Fruit fly (Drosophila melanogaster) whole organism, prepupa: Measurements from ENCODE around the gene CG33644.
A peak's percentile ranks its signal among the peaks of the same experiment; 100 is the strongest.

ENCODE experiments used
- Blimp-1 ChIP-seq: fragments of 200-800 bp; sonication (Bioruptor generic); optimal IDR thresholded peaks from 3 replicates; lab custom pipeline; 2017; ENCODE audit warnings: missing biosample characterization, missing genetic modification characterization, mild to moderate bottlenecking, moderate library complexity, missing genetic modification reagents
- CG10631 ChIP-seq: fragments of 200-800 bp; sonication (Bioruptor generic); optimal IDR thresholded peaks from 2 replicates; lab custom pipeline; 2016; ENCODE audit warnings: missing biosample characterization, missing genetic modification characterization
- CG10669 ChIP-seq: fragments of 200-800 bp; sonication (Bioruptor generic); optimal IDR thresholded peaks from 3 replicates; lab custom pipeline; 2018; ENCODE audit warnings: missing biosample characterization, mild to moderate bottlenecking, missing genetic modification characterization, moderate library complexity
- CG11294 ChIP-seq: fragments of 200-800 bp; sonication (Bioruptor generic); IDR thresholded peaks from 2 replicates; pipeline ENCODE4 v1.3.6; 2022; ENCODE audit warnings: missing biosample characterization, missing genetic modification characterization
- CG11762 ChIP-seq: fragments of 200-800 bp; sonication (Bioruptor generic); optimal IDR thresholded peaks from 3 replicates; lab custom pipeline; 2016; ENCODE audit warnings: missing biosample characterization, missing genetic modification characterization; ENCODE audit not compliant: insufficient read depth
- CG11902 ChIP-seq: fragments of 200-800 bp; sonication (Bioruptor generic); optimal IDR thresholded peaks from 3 replicates; lab custom pipeline; 2016; ENCODE audit warnings: missing biosample characterization, missing genetic modification characterization
- CG15336 ChIP-seq: fragments of 200-800 bp; sonication (Bioruptor generic); IDR thresholded peaks from 2 replicates; pipeline ENCODE4 v1.3.6; 2022; ENCODE audit warnings: missing biosample characterization, missing genetic modification characterization
- CG1621 ChIP-seq: fragments of 200-800 bp; sonication (Bioruptor generic); optimal IDR thresholded peaks from 3 replicates; lab custom pipeline; 2018; ENCODE audit warnings: missing biosample characterization, mild to moderate bottlenecking, missing genetic modification characterization
- CG16779 ChIP-seq: fragments of 200-800 bp; sonication (Bioruptor generic); optimal IDR thresholded peaks from 3 replicates; lab custom pipeline; 2017; ENCODE audit warnings: missing biosample characterization, mild to moderate bottlenecking, missing genetic modification characterization
- CG3032 ChIP-seq: fragments of 200-800 bp; optimal IDR thresholded peaks from 2 replicates; lab custom pipeline; 2019; ENCODE audit warnings: missing biosample characterization, mild to moderate bottlenecking, missing genetic modification characterization, moderate library complexity
- CG31627 ChIP-seq: fragments of 200-800 bp; sonication (Bioruptor generic); optimal IDR thresholded peaks from 3 replicates; lab custom pipeline; 2016; ENCODE audit warnings: missing biosample characterization, missing genetic modification characterization
- CG34406 ChIP-seq: fragments of 200-800 bp; sonication (Bioruptor generic); optimal IDR thresholded peaks from 3 replicates; lab custom pipeline; 2016; ENCODE audit warnings: missing biosample characterization, missing genetic modification characterization
- CG3919 ChIP-seq: fragments of 200-800 bp; sonication (Bioruptor generic); optimal IDR thresholded peaks from 3 replicates; lab custom pipeline; 2016; ENCODE audit warnings: missing biosample characterization, missing genetic modification characterization
- CG6163 ChIP-seq: fragments of 200-800 bp; sonication (Bioruptor generic); IDR thresholded peaks from 3 replicates; pipeline ENCODE4 v1.3.6; 2022; ENCODE audit warnings: missing biosample characterization, missing genetic modification characterization
- CG6808 ChIP-seq: fragments of 200-800 bp; sonication (Bioruptor generic); optimal IDR thresholded peaks from 3 replicates; lab custom pipeline; 2017; ENCODE audit warnings: missing biosample characterization, missing genetic modification characterization, mild to moderate bottlenecking, moderate library complexity, missing genetic modification reagents
- CG6854 ChIP-seq: fragments of 200-800 bp; sonication (Bioruptor generic); optimal IDR thresholded peaks from 2 replicates; lab custom pipeline; 2017; ENCODE audit warnings: missing biosample characterization, mild to moderate bottlenecking, missing genetic modification characterization
- CG8119 ChIP-seq: fragments of 200-800 bp; sonication (Bioruptor generic); IDR thresholded peaks from 3 replicates; pipeline ENCODE4 v1.3.6; 2022; ENCODE audit warnings: missing biosample characterization, missing genetic modification characterization
- CG8319 ChIP-seq: fragments of 200-800 bp; sonication (Bioruptor generic); optimal IDR thresholded peaks from 3 replicates; lab custom pipeline; 2016; ENCODE audit warnings: missing biosample characterization, missing genetic modification characterization
- CG9139 ChIP-seq: fragments of 200-800 bp; sonication (Bioruptor generic); optimal IDR thresholded peaks from 3 replicates; lab custom pipeline; 2017; ENCODE audit warnings: missing biosample characterization, mild to moderate bottlenecking, missing genetic modification characterization
- Eip75B ChIP-seq: fragments of 200-800 bp; sonication (Bioruptor generic); optimal IDR thresholded peaks from 3 replicates; lab custom pipeline; 2016; ENCODE audit warnings: missing biosample characterization, missing genetic modification characterization
- Ets21C ChIP-seq: fragments of 200-800 bp; sonication (Bioruptor generic); optimal IDR thresholded peaks from 3 replicates; lab custom pipeline; 2016; ENCODE audit warnings: missing biosample characterization, missing genetic modification characterization
- Ets96B ChIP-seq: fragments of 200-800 bp; optimal IDR thresholded peaks from 2 replicates; lab custom pipeline; 2019; ENCODE audit warnings: missing biosample characterization, mild to moderate bottlenecking, missing genetic modification characterization, moderate library complexity
- Gug ChIP-seq: fragments of 200-800 bp; sonication (Bioruptor generic); IDR thresholded peaks from 2 replicates; pipeline ENCODE4 v1.3.6; 2022; ENCODE audit warnings: missing biosample characterization, missing genetic modification characterization
- Hr38 ChIP-seq: sonication (Bioruptor generic); optimal IDR thresholded peaks from 2 replicates; lab custom pipeline; 2016; ENCODE audit warnings: missing biosample characterization, missing genetic modification characterization
- Hr39 ChIP-seq: fragments of 200-800 bp; sonication (Bioruptor generic); optimal IDR thresholded peaks from 2 replicates; lab custom pipeline; 2016; ENCODE audit warnings: missing biosample characterization, missing genetic modification characterization
- Hr4 ChIP-seq: fragments of 200-800 bp; sonication (Bioruptor generic); optimal IDR thresholded peaks from 3 replicates; lab custom pipeline; 2016; ENCODE audit warnings: missing biosample characterization, missing genetic modification characterization
- Met ChIP-seq: fragments of 200-800 bp; sonication (Bioruptor generic); optimal IDR thresholded peaks from 3 replicates; lab custom pipeline; 2016; ENCODE audit warnings: missing biosample characterization, missing genetic modification characterization
- OdsH ChIP-seq: fragments of 200-800 bp; sonication (Bioruptor generic); optimal IDR thresholded peaks from 3 replicates; lab custom pipeline; 2016; ENCODE audit warnings: missing biosample characterization, missing genetic modification characterization
- Smox ChIP-seq: fragments of 200-800 bp; sonication (Bioruptor generic); optimal IDR thresholded peaks from 3 replicates; lab custom pipeline; 2016; ENCODE audit warnings: missing biosample characterization, missing genetic modification characterization
- Sox102F ChIP-seq: fragments of 200-800 bp; sonication (Bioruptor generic); optimal IDR thresholded peaks from 2 replicates; lab custom pipeline; 2016; ENCODE audit warnings: missing biosample characterization, mild to moderate bottlenecking, missing genetic modification characterization
- Sox14 ChIP-seq: fragments of 200-800 bp; sonication (Bioruptor generic); optimal IDR thresholded peaks from 3 replicates; lab custom pipeline; 2016; ENCODE audit warnings: missing biosample characterization, missing genetic modification characterization
- Sox15 ChIP-seq: fragments of 200-800 bp; sonication (Bioruptor generic); optimal IDR thresholded peaks from 3 replicates; lab custom pipeline; 2016; ENCODE audit warnings: missing biosample characterization, missing genetic modification characterization
- achi ChIP-seq: fragments of 200-800 bp; sonication (Bioruptor generic); optimal IDR thresholded peaks from 3 replicates; lab custom pipeline; 2016; ENCODE audit warnings: missing biosample characterization, missing genetic modification characterization
- acj6 ChIP-seq: fragments of 200-800 bp; sonication (Bioruptor generic); optimal IDR thresholded peaks from 3 replicates; lab custom pipeline; 2016; ENCODE audit warnings: missing biosample characterization, missing genetic modification characterization
- cyc ChIP-seq: fragments of 200-800 bp; sonication (Bioruptor generic); optimal IDR thresholded peaks from 3 replicates; lab custom pipeline; 2016; ENCODE audit warnings: missing biosample characterization, missing genetic modification characterization
- dac ChIP-seq: fragments of 200-800 bp; sonication (Bioruptor generic); optimal IDR thresholded peaks from 2 replicates; lab custom pipeline; 2017; ENCODE audit warnings: missing biosample characterization, mild to moderate bottlenecking, missing genetic modification characterization
- dsx ChIP-seq: fragments of 200-800 bp; optimal IDR thresholded peaks from 3 replicates; lab custom pipeline; 2019; ENCODE audit warnings: missing biosample characterization, mild to moderate bottlenecking, missing genetic modification characterization, moderate library complexity; ENCODE audit not compliant: poor library complexity, severe bottlenecking
- eg ChIP-seq: fragments of 200-800 bp; sonication (Bioruptor generic); IDR thresholded peaks from 3 replicates; pipeline ENCODE4 v1.3.6; 2022; ENCODE audit warnings: missing biosample characterization, missing genetic modification characterization
- esn ChIP-seq: fragments of 200-800 bp; sonication (Bioruptor generic); optimal IDR thresholded peaks from 2 replicates; lab custom pipeline; 2016; ENCODE audit warnings: missing biosample characterization, mild to moderate bottlenecking, missing genetic modification characterization, moderate library complexity
- fd59A ChIP-seq: fragments of 200-800 bp; sonication (Bioruptor generic); optimal IDR thresholded peaks from 2 replicates; lab custom pipeline; 2017; ENCODE audit warnings: missing biosample characterization, mild to moderate bottlenecking, missing genetic modification characterization, missing genetic modification reagents
- fd85E ChIP-seq: fragments of 200-800 bp; sonication (Bioruptor generic); optimal IDR thresholded peaks from 3 replicates; lab custom pipeline; 2016; ENCODE audit warnings: missing biosample characterization, missing genetic modification characterization
- fkh ChIP-seq: fragments of 200-800 bp; sonication (Bioruptor generic); optimal IDR thresholded peaks from 3 replicates; lab custom pipeline; 2017; ENCODE audit warnings: missing biosample characterization, mild to moderate bottlenecking, missing genetic modification characterization, moderate library complexity
- lz ChIP-seq: fragments of 200-800 bp; sonication (Bioruptor generic); optimal IDR thresholded peaks from 3 replicates; lab custom pipeline; 2016; ENCODE audit warnings: missing biosample characterization, missing genetic modification characterization
- net ChIP-seq: fragments of 200-800 bp; sonication (Bioruptor generic); optimal IDR thresholded peaks from 3 replicates; lab custom pipeline; 2016; ENCODE audit warnings: missing biosample characterization, missing genetic modification characterization
- salr ChIP-seq, 2 experiments: fragments of 200-800 bp; sonication (Bioruptor generic); optimal IDR thresholded peaks; 3 replicates each; lab custom pipeline; 2016 to 2018; ENCODE audit warnings: missing biosample characterization in 2 of 2, missing genetic modification characterization in 2 of 2, mild to moderate bottlenecking in 1 of 2
- spab ChIP-seq: fragments of 200-800 bp; sonication (Bioruptor generic); optimal IDR thresholded peaks from 2 replicates; lab custom pipeline; 2017; ENCODE audit warnings: missing biosample characterization, mild to moderate bottlenecking, missing genetic modification characterization, missing genetic modification reagents
- ss ChIP-seq, 2 experiments: fragments of 200-800 bp; sonication (Bioruptor generic); optimal IDR thresholded peaks; 2 replicates in 1 of 2; 3 replicates in 1 of 2; lab custom pipeline; 2017 to 2018; ENCODE audit warnings: mild to moderate bottlenecking in 2 of 2, missing biosample characterization in 2 of 2, missing genetic modification characterization in 2 of 2, moderate library complexity in 1 of 2
- svp ChIP-seq: fragments of 200-800 bp; sonication (Bioruptor generic); peaks from one replicate; lab custom pipeline; 2016; ENCODE audit warnings: missing biosample characterization, missing genetic modification characterization
- vri ChIP-seq: fragments of 200-800 bp; sonication (Bioruptor generic); optimal IDR thresholded peaks from 3 replicates; lab custom pipeline; 2016; ENCODE audit warnings: missing biosample characterization, mild to moderate bottlenecking, missing genetic modification characterization

The CG33644 gene

dm6 chr2L:13513331-13514261 lies 18.3 kb upstream of the CG33644 start:
- TF ChIP-seq CG3032 (tag; lab: Kevin White, UChicago): peak; percentile 46
- TF ChIP-seq cyc (GFP tag; lab: Kevin White, UChicago): peak; percentile 71
- TF ChIP-seq acj6: peak; percentile 58
- peak; percentile 57 for TF ChIP-seq CG10631 (GFP tag; lab: Kevin White, UChicago)
- TF ChIP-seq CG1621 (tag; lab: Kevin White, UChicago): peak; percentile 34
- TF ChIP-seq Ets21C (GFP tag; lab: Kevin White, UChicago): peak; percentile 68
- peak; percentile 12 for TF ChIP-seq spab (GFP tag; lab: Kevin White, UChicago)
- peak; percentile 61 for TF ChIP-seq CG34406 (GFP tag; lab: Kevin White, UChicago)
- peak; percentile 55 for TF ChIP-seq CG9139 (GFP tag; lab: Kevin White, UChicago)
- TF ChIP-seq Met (GFP tag; lab: Kevin White, UChicago): peak; percentile 77
- peak in 1 of 2 experiments; percentile 69 for TF ChIP-seq salr (GFP tag; optimal IDR thresholded peaks at IDR 0.05; lab: Kevin White, UChicago)
- peak; percentile 76 for TF ChIP-seq lz (GFP tag; lab: Kevin White, UChicago)
- TF ChIP-seq dsx (GFP tag; lab: Kevin White, UChicago): no peak
- TF ChIP-seq CG16779 (tag; lab: Kevin White, UChicago): no peak
- peak; percentile 58 for TF ChIP-seq net
- TF ChIP-seq CG6854 (GFP tag; lab: Kevin White, UChicago): peak; percentile 72
- TF ChIP-seq CG8119 (GFP tag; lab: Robert Waterston, UW): peak; percentile 44; the same call in 2 of the 3 replicates
- TF ChIP-seq fkh (GFP tag; lab: Kevin White, UChicago): peak; percentile 66
- peak; percentile 83 for TF ChIP-seq CG6163
- peak; percentile 57 for TF ChIP-seq fd59A (GFP tag; lab: Kevin White, UChicago)
- TF ChIP-seq eg (GFP tag; lab: Robert Waterston, UW): peak; percentile 75
- peak; percentile 14 to 27 for TF ChIP-seq ss (GFP tag; optimal IDR thresholded peaks at IDR 0.05; lab: Kevin White, UChicago)
- no peak for TF ChIP-seq Blimp-1 (GFP tag; lab: Kevin White, UChicago)
- peak; percentile 28 for TF ChIP-seq Ets96B
- peak; percentile 63 for TF ChIP-seq Sox15 (GFP tag; lab: Kevin White, UChicago)
- TF ChIP-seq Sox102F (GFP tag; lab: Kevin White, UChicago): peak; percentile 61
- peak; percentile 68 for TF ChIP-seq CG3919 (GFP tag; lab: Kevin White, UChicago)
- peak; percentile 67 for TF ChIP-seq Eip75B (GFP tag; lab: Kevin White, UChicago)
- TF ChIP-seq vri (GFP tag; lab: Kevin White, UChicago): peak; percentile 89
- peak; percentile 56 for TF ChIP-seq CG11902 (GFP tag; lab: Kevin White, UChicago)
- TF ChIP-seq Smox (GFP tag; lab: Kevin White, UChicago): peak; percentile 69
- peak; percentile 89 for TF ChIP-seq svp (GFP tag; lab: Kevin White, UChicago)
- peak; percentile 69 for TF ChIP-seq Hr4 (GFP tag; lab: Kevin White, UChicago)
- TF ChIP-seq CG10669: peak; percentile 42
- no peak for TF ChIP-seq Hr38 (GFP tag; lab: Kevin White, UChicago)
- peak; percentile 11 for TF ChIP-seq CG8319 (GFP tag; lab: Kevin White, UChicago)
- peak; percentile 39; the same call in 1 of the 2 replicates for TF ChIP-seq Gug
- peak; percentile 86 for TF ChIP-seq esn (GFP tag; lab: Kevin White, UChicago)
- TF ChIP-seq OdsH (GFP tag; lab: Kevin White, UChicago): peak; percentile 74
- peak; percentile 43 for TF ChIP-seq achi (GFP tag; lab: Kevin White, UChicago)
- TF ChIP-seq CG11294 (GFP tag; lab: Robert Waterston, UW): peak; percentile 21; the same call in 1 of the 2 replicates
- TF ChIP-seq Sox14 (GFP tag; lab: Kevin White, UChicago): peak; percentile 57
- peak; percentile 65 for TF ChIP-seq CG11762
- peak; percentile 66; the same call in 1 of the 2 replicates for TF ChIP-seq CG15336 (GFP tag; lab: Robert Waterston, UW)
- peak; percentile 68 for TF ChIP-seq CG31627 (GFP tag; lab: Kevin White, UChicago)
- peak; percentile 27 for TF ChIP-seq fd85E
- no peak for TF ChIP-seq CG6808 (GFP tag; lab: Kevin White, UChicago)
- peak; percentile 56 for TF ChIP-seq dac
- peak; percentile 78 for TF ChIP-seq Hr39
